Fruit fly (Drosophila melanogaster) whole organism, wandering third instar larva: ENCODE results near the gene tey.
A peak's percentile ranks its signal among the peaks of the same experiment; 100 is the strongest.

ENCODE experiments used
- Abd-B ChIP-seq: fragments of >200 bp; optimal IDR thresholded peaks from 2 replicates; lab custom pipeline; 2017; ENCODE audit warnings: missing biosample characterization, missing genetic modification characterization
- CG32264 ChIP-seq: fragments of 200-800 bp; sonication (Bioruptor generic); optimal IDR thresholded peaks from 2 replicates; lab custom pipeline; 2016; ENCODE audit warnings: missing biosample characterization, missing genetic modification characterization
- CG9705 ChIP-seq: fragments of 200-800 bp; sonication (Bioruptor generic); optimal IDR thresholded peaks from 2 replicates; lab custom pipeline; 2018; ENCODE audit warnings: missing biosample characterization, mild to moderate bottlenecking, missing genetic modification characterization
- CrebA ChIP-seq: fragments of 200-800 bp; sonication (Bioruptor generic); optimal IDR thresholded peaks from 2 replicates; lab custom pipeline; 2016; ENCODE audit warnings: missing biosample characterization, mild to moderate bottlenecking, missing genetic modification characterization, borderline replicate concordance
- Dfd ChIP-seq: fragments of >200 bp; optimal IDR thresholded peaks from 2 replicates; lab custom pipeline; 2017; ENCODE audit warnings: missing biosample characterization, missing genetic modification characterization
- Dif ChIP-seq: fragments of 200-275, 200-300 bp; sonication (Bioruptor generic); optimal IDR thresholded peaks from 2 replicates; lab custom pipeline; 2018; ENCODE audit warnings: missing biosample characterization, missing genetic modification characterization; ENCODE audit not compliant: partially characterized antibody
- GATAd ChIP-seq: sonication (Bioruptor generic); optimal IDR thresholded peaks from 2 replicates; lab custom pipeline; 2016; ENCODE audit warnings: missing biosample characterization, missing genetic modification characterization
- HLH106 ChIP-seq: fragments of 200-800 bp; optimal IDR thresholded peaks from 3 replicates; lab custom pipeline; 2019; ENCODE audit warnings: missing biosample characterization, mild to moderate bottlenecking, missing genetic modification characterization, moderate library complexity
- Hr78 ChIP-seq: fragments of >200 bp; optimal IDR thresholded peaks from 2 replicates; lab custom pipeline; 2017; ENCODE audit warnings: missing biosample characterization, missing genetic modification characterization
- Hr83 ChIP-seq: fragments of 200-300 bp; sonication (Bioruptor generic); optimal IDR thresholded peaks from 2 replicates; lab custom pipeline; 2016; ENCODE audit warnings: missing biosample characterization, mild to moderate bottlenecking, missing genetic modification characterization, moderate library complexity; ENCODE audit not compliant: poor library complexity, severe bottlenecking
- Jra ChIP-seq: sonication (Bioruptor generic); optimal IDR thresholded peaks from 2 replicates; lab custom pipeline; 2016; ENCODE audit warnings: missing biosample characterization, missing genetic modification characterization
- Mio ChIP-seq: sonication (Bioruptor generic); optimal IDR thresholded peaks from 2 replicates; lab custom pipeline; 2016; ENCODE audit warnings: missing biosample characterization, missing genetic modification characterization
- Myc ChIP-seq: fragments of >200 bp; optimal IDR thresholded peaks from 2 replicates; lab custom pipeline; 2017
- OdsH ChIP-seq: fragments of 200-800 bp; sonication (Bioruptor generic); optimal IDR thresholded peaks from 2 replicates; lab custom pipeline; 2016; ENCODE audit warnings: missing biosample characterization, mild to moderate bottlenecking, missing genetic modification characterization
- Rel ChIP-seq, 2 experiments: fragments of 200-800 bp; sonication (Bioruptor generic) in 1 of 2; optimal IDR thresholded peaks; 2 replicates in 1 of 2; 3 replicates in 1 of 2; lab custom pipeline; 2016 to 2019; ENCODE audit warnings: mild to moderate bottlenecking in 2 of 2, missing biosample characterization in 2 of 2, missing genetic modification characterization in 2 of 2, moderate library complexity in 1 of 2
- Sp1 ChIP-seq: fragments of 200-800 bp; sonication (Bioruptor generic); optimal IDR thresholded peaks from 3 replicates; lab custom pipeline; 2019; ENCODE audit warnings: missing biosample characterization, mild to moderate bottlenecking, missing genetic modification characterization, moderate library complexity
- Vsx2 ChIP-seq: fragments of 200-300, 225-300 bp; sonication (Bioruptor generic); optimal IDR thresholded peaks from 2 replicates; lab custom pipeline; 2018; ENCODE audit warnings: missing biosample characterization, missing genetic modification characterization; ENCODE audit not compliant: partially characterized antibody
- br ChIP-seq: fragments of 200-800 bp; sonication (Bioruptor generic); optimal IDR thresholded peaks from 2 replicates; lab custom pipeline; 2016; ENCODE audit warnings: missing biosample characterization, missing genetic modification characterization
- brk ChIP-seq: fragments of 200-800 bp; sonication (Bioruptor generic); optimal IDR thresholded peaks from 2 replicates; lab custom pipeline; 2016; ENCODE audit warnings: missing biosample characterization, mild to moderate bottlenecking, missing genetic modification characterization
- dl ChIP-seq, 2 experiments: fragments of 175-275, 200-275 bp in 1 of 2; fragments of 200-275 bp in 1 of 2; sonication (Bioruptor generic); optimal IDR thresholded peaks; lab custom pipeline; 2018; ENCODE audit warnings: mild to moderate bottlenecking in 2 of 2, missing biosample characterization in 2 of 2, missing genetic modification characterization in 2 of 2, moderate library complexity in 2 of 2; ENCODE audit not compliant: partially characterized antibody in 2 of 2, insufficient read depth in 1 of 2
- dmrt93B ChIP-seq: fragments of 200-800 bp; sonication (Bioruptor generic); optimal IDR thresholded peaks from 2 replicates; lab custom pipeline; 2018; ENCODE audit warnings: missing biosample characterization, mild to moderate bottlenecking, missing genetic modification characterization
- dsf ChIP-seq: sonication (Bioruptor generic); optimal IDR thresholded peaks from 2 replicates; lab custom pipeline; 2016; ENCODE audit warnings: missing biosample characterization, missing genetic modification characterization, borderline replicate concordance
- ey ChIP-seq: fragments of 200-800 bp; sonication (Bioruptor generic); optimal IDR thresholded peaks from 2 replicates; lab custom pipeline; 2016; ENCODE audit warnings: missing biosample characterization, missing genetic modification characterization
- foxo ChIP-seq, 2 experiments: fragments of 200-800 bp; sonication (Bioruptor generic); optimal IDR thresholded peaks; 2 replicates in 1 of 2; 3 replicates in 1 of 2; lab custom pipeline; 2016 to 2017; ENCODE audit warnings: missing biosample characterization in 2 of 2, missing genetic modification characterization in 2 of 2
- fru ChIP-seq: fragments of 200-800 bp; sonication (Bioruptor generic); optimal IDR thresholded peaks from 3 replicates; lab custom pipeline; 2016; ENCODE audit warnings: missing biosample characterization, mild to moderate bottlenecking, missing genetic modification characterization
- h ChIP-seq: fragments of 200-800 bp; sonication (Bioruptor generic); optimal IDR thresholded peaks from 3 replicates; lab custom pipeline; 2016; ENCODE audit warnings: missing biosample characterization, mild to moderate bottlenecking, missing genetic modification characterization
- jim ChIP-seq: fragments of 175-275, 200-325 bp; sonication (Bioruptor generic); optimal IDR thresholded peaks from 2 replicates; lab custom pipeline; 2016; ENCODE audit warnings: missing biosample characterization, mild to moderate bottlenecking, missing genetic modification characterization
- lola ChIP-seq: fragments of >200 bp; optimal IDR thresholded peaks from 2 replicates; lab custom pipeline; 2017; ENCODE audit warnings: missing biosample characterization, missing genetic modification characterization
- pan ChIP-seq: fragments of >200 bp; optimal IDR thresholded peaks from 2 replicates; lab custom pipeline; 2017
- psq ChIP-seq: fragments of 200-800 bp; sonication (Bioruptor generic); optimal IDR thresholded peaks from 3 replicates; lab custom pipeline; 2017; ENCODE audit warnings: missing biosample characterization, mild to moderate bottlenecking, missing genetic modification characterization, moderate library complexity
- rgr ChIP-seq: fragments of 200-800 bp; sonication (Bioruptor generic); optimal IDR thresholded peaks from 3 replicates; lab custom pipeline; 2016; ENCODE audit warnings: missing biosample characterization, mild to moderate bottlenecking, missing genetic modification characterization
- sage ChIP-seq: fragments of 200-800 bp; sonication (Bioruptor generic); optimal IDR thresholded peaks from 2 replicates; lab custom pipeline; 2016; ENCODE audit warnings: missing biosample characterization, mild to moderate bottlenecking, missing genetic modification characterization
- sv ChIP-seq: fragments of 200-800 bp; sonication (Bioruptor generic); optimal IDR thresholded peaks from 3 replicates; lab custom pipeline; 2016; ENCODE audit warnings: missing biosample characterization, missing genetic modification characterization
- tai ChIP-seq: sonication (Bioruptor generic); optimal IDR thresholded peaks from 2 replicates; lab custom pipeline; 2016; ENCODE audit warnings: missing biosample characterization, missing genetic modification characterization
- usp ChIP-seq: fragments of >200 bp; optimal IDR thresholded peaks from 2 replicates; lab custom pipeline; 2017; ENCODE audit warnings: missing biosample characterization, missing genetic modification characterization
- woc ChIP-seq: sonication (Bioruptor generic); optimal IDR thresholded peaks from 2 replicates; lab custom pipeline; 2016; ENCODE audit warnings: missing biosample characterization, mild to moderate bottlenecking, missing genetic modification characterization

Gene tey

DNA sequence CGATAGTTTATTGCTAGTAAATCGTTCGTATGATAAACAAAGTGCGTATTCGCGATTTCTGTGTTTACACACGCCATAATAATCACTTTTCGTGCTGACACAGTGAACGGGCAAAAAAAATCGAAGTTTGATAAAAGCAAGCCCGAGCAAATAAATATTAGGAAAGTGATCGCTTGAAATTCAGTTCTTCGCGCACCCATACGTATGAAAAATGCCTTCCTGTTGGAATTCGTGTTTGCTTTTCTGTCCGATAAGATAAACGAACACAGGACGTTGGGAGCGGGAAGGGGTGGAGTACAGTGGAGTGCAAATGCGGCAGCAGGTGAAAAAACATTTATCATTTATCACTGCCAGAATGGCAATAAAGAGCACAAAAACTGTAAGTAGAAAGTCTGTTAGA is 33.2 kb downstream of the tey start:
- TF ChIP-seq psq (peak; percentile 41), CG9705 (peak; percentile 36), sv (GFP tag; lab: Kevin White, UChicago) (no peak), sage (GFP tag; lab: Kevin White, UChicago) (peak; percentile 23), dmrt93B (GFP tag; lab: Kevin White, UChicago) (no peak), Rel (GFP tag; optimal IDR thresholded peaks at IDR 0.05; lab: Kevin White, UChicago) (no peak), Rel (tag; optimal IDR thresholded peaks at IDR 0.05; lab: Kevin White, UChicago) (peak; percentile 51), rgr (peak; percentile 55), CG32264 (GFP tag; lab: Kevin White, UChicago) (peak; percentile 42), Vsx2 (GFP tag; lab: Kevin White, UChicago) (no peak), Jra (GFP tag; lab: Kevin White, UChicago) (peak; percentile 64), HLH106 (tag; lab: Kevin White, UChicago) (no peak), CrebA (GFP tag; lab: Kevin White, UChicago) (no peak), tai (GFP tag; lab: Kevin White, UChicago) (no peak), ey (GFP tag; lab: Kevin White, UChicago) (peak; percentile 31), dsf (no peak), OdsH (GFP tag; lab: Kevin White, UChicago) (peak; percentile 47), GATAd (GFP tag; lab: Kevin White, UChicago) (no peak), Dif (GFP tag; lab: Kevin White, UChicago) (no peak), br (GFP tag; lab: Kevin White, UChicago) (peak; percentile 60), dl (GFP tag; optimal IDR thresholded peaks at IDR 0.05; lab: Kevin White, UChicago; ENCODE audit: insufficient read depth in 1 of 2, partially characterized antibody in 2 of 2) (no peak), fru (GFP tag; lab: Kevin White, UChicago) (peak; percentile 45), Hr83 (GFP tag; lab: Kevin White, UChicago) (peak; percentile 89), Abd-B (GFP tag; lab: Kevin White, UChicago) (no peak), pan (lab: Kevin White, UChicago) (no peak), h (GFP tag; lab: Kevin White, UChicago) (peak; percentile 81), foxo (GFP tag; optimal IDR thresholded peaks at IDR 0.05; lab: Kevin White, UChicago) (peak in 1 of 2 experiments; percentile 48), jim (GFP tag; lab: Kevin White, UChicago) (no peak)

DNA sequence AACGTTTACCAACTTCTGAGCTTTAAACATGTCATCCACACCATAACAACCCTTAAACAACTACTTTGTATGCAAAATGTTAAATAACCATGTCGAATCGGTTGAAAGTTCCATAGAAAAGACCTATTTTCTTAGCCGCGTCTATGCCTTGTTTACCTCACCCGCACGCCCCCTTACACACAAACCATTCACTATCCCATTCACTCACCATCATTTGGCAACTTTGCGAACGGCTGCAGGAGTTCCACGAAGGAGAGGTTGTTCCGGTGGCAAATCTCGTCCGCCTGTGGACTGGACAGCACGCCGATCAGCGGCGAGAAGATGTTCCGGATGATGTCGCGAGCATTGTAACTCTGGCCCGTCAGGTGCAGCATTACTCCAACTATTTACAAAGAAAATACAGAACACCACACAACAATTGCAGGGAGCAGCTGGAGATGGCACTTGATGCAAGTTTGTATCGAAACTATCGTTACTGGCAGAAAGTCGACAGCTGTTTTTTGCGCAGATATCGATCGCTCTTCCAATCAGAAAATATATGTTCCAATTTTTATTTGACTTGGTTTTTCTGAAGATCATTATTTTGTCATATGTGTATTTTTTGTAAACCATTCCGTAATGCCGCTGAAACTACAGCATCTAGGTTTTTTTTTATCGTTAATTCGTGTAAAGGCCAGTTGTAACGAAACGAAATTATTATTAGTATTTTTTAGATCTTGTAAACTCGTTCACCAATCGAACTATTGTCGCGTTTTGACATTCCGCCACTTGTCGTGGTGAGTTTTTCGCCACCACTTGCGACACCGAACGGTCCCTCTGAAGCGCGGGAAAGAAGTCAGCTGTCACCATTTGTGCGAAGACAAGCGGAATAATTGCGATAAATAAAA is 45.6 kb downstream of the tey start, which contains the start of gene asf1:
Gene asf1 (plus strand): TSS at position 823 of the 887 bp plus-strand sequence.
- TF ChIP-seq h (GFP tag; lab: Kevin White, UChicago), result no peak
- peak; percentile 54 for TF ChIP-seq sv (GFP tag; lab: Kevin White, UChicago)
- no peak for TF ChIP-seq usp (GFP tag; lab: Kevin White, UChicago)
- TF ChIP-seq tai (GFP tag; lab: Kevin White, UChicago), result no peak
- TF ChIP-seq dl (GFP tag; optimal IDR thresholded peaks at IDR 0.05; lab: Kevin White, UChicago; ENCODE audit: insufficient read depth in 1 of 2, partially characterized antibody in 2 of 2), result no peak
- no peak for TF ChIP-seq sage (GFP tag; lab: Kevin White, UChicago)
- TF ChIP-seq pan (lab: Kevin White, UChicago), result no peak
- TF ChIP-seq Abd-B (GFP tag; lab: Kevin White, UChicago), result no peak
- TF ChIP-seq OdsH (GFP tag; lab: Kevin White, UChicago), result peak; percentile 37
- TF ChIP-seq GATAd (GFP tag; lab: Kevin White, UChicago), result no peak
- no peak for TF ChIP-seq rgr
- TF ChIP-seq Hr78 (GFP tag; lab: Kevin White, UChicago), result no peak
- no peak for TF ChIP-seq jim (GFP tag; lab: Kevin White, UChicago)
- no peak for TF ChIP-seq Mio (GFP tag; lab: Kevin White, UChicago)
- TF ChIP-seq ey (GFP tag; lab: Kevin White, UChicago), result peak; percentile 29
- TF ChIP-seq CG32264 (GFP tag; lab: Kevin White, UChicago), result no peak
- no peak for TF ChIP-seq Dfd (GFP tag; lab: Kevin White, UChicago)
- TF ChIP-seq Jra (GFP tag; lab: Kevin White, UChicago), result no peak
- peak; percentile 67 for TF ChIP-seq Myc (lab: Kevin White, UChicago)
- TF ChIP-seq fru (GFP tag; lab: Kevin White, UChicago), result peak; percentile 63

DNA sequence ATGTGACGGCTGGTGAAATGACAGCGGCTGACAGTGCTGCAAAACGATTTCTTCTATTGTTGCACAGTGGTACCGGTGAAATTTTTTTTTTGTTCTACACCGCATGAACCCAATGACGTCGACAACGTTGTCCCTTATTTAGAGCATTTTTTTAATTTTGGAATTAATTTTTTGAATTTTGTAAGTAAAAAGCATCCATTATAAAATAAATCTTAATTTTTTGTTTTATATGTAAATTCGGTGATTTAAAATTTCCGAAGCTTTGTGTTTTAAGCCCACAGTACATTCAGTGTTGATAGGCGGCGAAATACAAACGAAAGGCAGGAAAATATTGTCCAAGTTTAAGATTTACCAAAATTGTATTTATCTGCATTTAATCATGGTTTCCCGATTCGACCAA is 51.7 kb downstream of the tey start, which contains the start of the genes Lon and PIG-F:
Gene Lon (minus strand): TSS at position 28 of the 400 bp plus-strand sequence.
Gene PIG-F (plus strand): TSS at position 284 of the 400 bp plus-strand sequence.
- TF ChIP-seq HLH106 (tag; lab: Kevin White, UChicago) (peak; percentile 99), woc (peak; percentile 97), Dfd (GFP tag; lab: Kevin White, UChicago) (no peak), psq (peak; percentile 97), jim (GFP tag; lab: Kevin White, UChicago) (peak; percentile 76), foxo (GFP tag; optimal IDR thresholded peaks at IDR 0.05; lab: Kevin White, UChicago) (peak; percentile 91 to 99), OdsH (GFP tag; lab: Kevin White, UChicago) (peak; percentile 99), Sp1 (GFP tag; lab: Kevin White, UChicago) (peak; percentile 99), h (GFP tag; lab: Kevin White, UChicago) (peak; percentile 99), brk (GFP tag; lab: Kevin White, UChicago) (no peak), tai (GFP tag; lab: Kevin White, UChicago) (no peak), Mio (GFP tag; lab: Kevin White, UChicago) (peak; percentile 90), rgr (peak; percentile 99), br (GFP tag; lab: Kevin White, UChicago) (peak; percentile 98), CG9705 (peak; percentile 99), CG32264 (GFP tag; lab: Kevin White, UChicago) (peak; percentile 96), usp (GFP tag; lab: Kevin White, UChicago) (no peak), sage (GFP tag; lab: Kevin White, UChicago) (peak; percentile 98), CrebA (GFP tag; lab: Kevin White, UChicago) (no peak), dsf (peak; percentile 96), Jra (GFP tag; lab: Kevin White, UChicago) (peak; percentile 98), Hr83 (GFP tag; lab: Kevin White, UChicago) (peak; percentile 95), Myc (lab: Kevin White, UChicago) (peak; percentile 42), lola (no peak), sv (GFP tag; lab: Kevin White, UChicago) (peak; percentile 99), Hr78 (GFP tag; lab: Kevin White, UChicago) (no peak), Dif (GFP tag; lab: Kevin White, UChicago) (no peak)
